Fruit fly (Drosophila melanogaster): Measurements from ENCODE around the gene CG9171.

- no peak for TF ChIP-seq CG4318 (GFP tag; optimal IDR thresholded peaks at IDR 0.05)
- TF ChIP-seq cyc (GFP tag; optimal IDR thresholded peaks at IDR 0.05) = no peak
- no peak for TF ChIP-seq salr (GFP tag; optimal IDR thresholded peaks at IDR 0.05)
- no peak for TF ChIP-seq Hr4 (GFP tag; optimal IDR thresholded peaks at IDR 0.05)
- TF ChIP-seq CG1621 (tag; optimal IDR thresholded peaks at IDR 0.05) = no peak
- TF ChIP-seq Gug (GFP tag; IDR thresholded peaks at IDR 0.05) = no peak
- TF ChIP-seq svp (GFP tag) = no peak
- TF ChIP-seq CG31627 (GFP tag; optimal IDR thresholded peaks at IDR 0.05) = no peak
- TF ChIP-seq Sox102F (GFP tag; optimal IDR thresholded peaks at IDR 0.05) = no peak
- no peak for TF ChIP-seq fd59A (GFP tag; optimal IDR thresholded peaks at IDR 0.05)
- TF ChIP-seq eg (GFP tag; IDR thresholded peaks at IDR 0.05) = no peak
- no peak for TF ChIP-seq CG6792 (GFP tag; optimal IDR thresholded peaks at IDR 0.05)
- TF ChIP-seq spab (GFP tag; optimal IDR thresholded peaks at IDR 0.05) = no peak
These were observed 34.0 kb downstream of the CG9171 start, which contains the start of gene obst-E for dm6 chr2L:5766042-5766441.
